Fruit fly (Drosophila melanogaster) whole organism, prepupa: Measurements from ENCODE around the gene CG7384.

ENCODE experiments used
- CG32006 ChIP-seq: fragments of 200-800 bp; sonication (Bioruptor generic); optimal IDR thresholded peaks from 3 replicates; lab custom pipeline; 2017; ENCODE audit warnings: missing biosample characterization, mild to moderate bottlenecking, missing genetic modification characterization
- CG6792 ChIP-seq: fragments of 200-800 bp; sonication (Bioruptor generic); optimal IDR thresholded peaks from 3 replicates; lab custom pipeline; 2016; ENCODE audit warnings: missing biosample characterization, missing genetic modification characterization
- CG7368 ChIP-seq: fragments of 200-800 bp; sonication (Bioruptor generic); optimal IDR thresholded peaks from 3 replicates; lab custom pipeline; 2016; ENCODE audit warnings: missing biosample characterization, missing genetic modification characterization
- Hr39 ChIP-seq: fragments of 200-800 bp; sonication (Bioruptor generic); optimal IDR thresholded peaks from 2 replicates; lab custom pipeline; 2016; ENCODE audit warnings: missing biosample characterization, missing genetic modification characterization
- OdsH ChIP-seq: fragments of 200-800 bp; sonication (Bioruptor generic); optimal IDR thresholded peaks from 3 replicates; lab custom pipeline; 2016; ENCODE audit warnings: missing biosample characterization, missing genetic modification characterization
- Sox102F ChIP-seq: fragments of 200-800 bp; sonication (Bioruptor generic); optimal IDR thresholded peaks from 2 replicates; lab custom pipeline; 2016; ENCODE audit warnings: missing biosample characterization, mild to moderate bottlenecking, missing genetic modification characterization
- fd59A ChIP-seq: fragments of 200-800 bp; sonication (Bioruptor generic); optimal IDR thresholded peaks from 2 replicates; lab custom pipeline; 2017; ENCODE audit warnings: missing biosample characterization, mild to moderate bottlenecking, missing genetic modification characterization, missing genetic modification reagents

- no peak for TF ChIP-seq OdsH (GFP tag; lab: Kevin White, UChicago)
- TF ChIP-seq CG6792 (GFP tag; lab: Kevin White, UChicago) = no peak
- TF ChIP-seq Hr39 = no peak
- no peak for TF ChIP-seq CG7368
- no peak for TF ChIP-seq Sox102F (GFP tag; lab: Kevin White, UChicago)
- no peak for TF ChIP-seq CG32006 (GFP tag; lab: Kevin White, UChicago)
- no peak for TF ChIP-seq fd59A (GFP tag; lab: Kevin White, UChicago)
Observed at dm6 chr2L:10528984-10529383, 18.7 kb upstream of the CG7384 start.
